Worm (Caenorhabditis elegans) whole organism, L4 larva: ENCODE measurements around the gene Y55F3AM.5.

Source experiments
- ceh-62 ChIP-seq: sonication (generic microtip); optimal IDR thresholded peaks from 2 replicates; lab custom pipeline; 2017; ENCODE audit warnings: missing biosample characterization, missing genetic modification characterization
- dve-1 ChIP-seq: sonication (generic microtip); optimal IDR thresholded peaks from 2 replicates; lab custom pipeline; 2017; ENCODE audit warnings: antibody characterized with exemption, mild to moderate bottlenecking, missing genetic modification characterization, missing compliant biosample characterization; ENCODE audit not compliant: insufficient read depth
- skn-1 ChIP-seq: fragments of 150-350 bp; optimal IDR thresholded peaks from 2 replicates; lab custom pipeline; 2014; ENCODE audit warnings: missing biosample characterization, missing genetic modification characterization

DNA sequence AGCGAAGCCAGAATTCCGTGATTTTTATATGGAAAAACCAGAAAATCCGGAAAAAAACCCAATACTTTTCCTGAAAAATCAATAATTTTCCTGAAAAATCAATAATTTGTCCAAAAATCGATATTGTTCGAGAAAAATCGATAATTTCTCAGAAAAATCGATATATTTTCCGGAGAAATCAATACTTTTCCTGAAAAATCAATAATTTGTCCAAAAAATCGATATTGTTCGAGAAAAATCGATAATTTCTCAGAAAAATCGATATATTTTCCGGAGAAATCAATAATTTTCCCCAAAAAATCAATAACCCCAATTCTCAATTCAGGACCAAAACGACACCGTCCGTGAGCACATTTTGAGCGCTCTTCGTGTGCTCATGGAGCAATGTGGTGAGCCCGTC lies 1.4 kb downstream of the Y55F3AM.5 start:
- TF ChIP-seq skn-1 (tag; lab: Kevin White, UChicago) = no peak
- TF ChIP-seq dve-1 (tag; lab: Kevin White, UChicago) = no peak
- TF ChIP-seq ceh-62 (tag; lab: Kevin White, UChicago) = no peak
